Fruit fly (Drosophila melanogaster) whole organism: Measurements from ENCODE around the gene amd.

Source experiments
- CG8478 ChIP-seq: fragments of >200 bp; optimal IDR thresholded peaks from 2 replicates; lab custom pipeline; 2018; ENCODE audit warnings: inconsistent platforms
- Dll ChIP-seq: fragments of >200 bp; optimal IDR thresholded peaks from 2 replicates; lab custom pipeline; 2017
- pan ChIP-seq: fragments of >200 bp; optimal IDR thresholded peaks from 2 replicates; lab custom pipeline; 2017
- usp ChIP-seq: fragments of >200 bp; optimal IDR thresholded peaks from 2 replicates; lab custom pipeline; 2017; ENCODE audit warnings: missing biosample characterization, missing genetic modification characterization, mixed read lengths

- TF ChIP-seq pan (lab: Kevin White, UChicago), result no peak
- no peak for TF ChIP-seq CG8478 (lab: Kevin White, UChicago)
- no peak for TF ChIP-seq usp (GFP tag; lab: Kevin White, UChicago)
- TF ChIP-seq Dll (lab: Kevin White, UChicago), result no peak
Observed at dm6 chr2L:19144115-19144514, 34.2 kb downstream of the amd start.
